Fruit fly (Drosophila melanogaster): Measurements from ENCODE around the gene Cox10.

dm6 chr2L:10341405-10341804 is 10.1 kb downstream of the Cox10 start, which contains the start of gene CG31715:
- TF ChIP-seq CG4404 (GFP tag; IDR thresholded peaks at IDR 0.05) (no peak), CG3281 (GFP tag; optimal IDR thresholded peaks at IDR 0.05) (no peak)

Data from whole organism, embryonic.